Fruit fly (Drosophila melanogaster) S2 (cell line): ENCODE data around the gene CG2608.

Experiments
- CG8478 ChIP-seq: fragments of >200 bp; optimal IDR thresholded peaks from 2 replicates; lab custom pipeline; 2018
- CTCF ChIP-seq, 2 experiments: fragments of >200 bp; optimal IDR thresholded peaks; 2 replicates each; lab custom pipeline; 2018

dm6 chr2L:20614222-20614621, 31.4 kb upstream of the CG2608 start, which contains the start of gene CG15475:
- TF ChIP-seq CG8478 (lab: Kevin White, UChicago): no peak
- no peak for TF ChIP-seq CTCF (optimal IDR thresholded peaks at IDR 0.05; lab: Kevin White, UChicago)
